Fruit fly (Drosophila melanogaster) whole organism, prepupa: ENCODE measurements around the gene CG31897.

Experiments
- CG1621 ChIP-seq: fragments of 200-800 bp; sonication (Bioruptor generic); optimal IDR thresholded peaks from 3 replicates; lab custom pipeline; 2018; ENCODE audit warnings: missing biosample characterization, mild to moderate bottlenecking, missing genetic modification characterization
- CG31627 ChIP-seq: fragments of 200-800 bp; sonication (Bioruptor generic); optimal IDR thresholded peaks from 3 replicates; lab custom pipeline; 2016; ENCODE audit warnings: missing biosample characterization, missing genetic modification characterization
- CG6854 ChIP-seq: fragments of 200-800 bp; sonication (Bioruptor generic); optimal IDR thresholded peaks from 2 replicates; lab custom pipeline; 2017; ENCODE audit warnings: missing biosample characterization, mild to moderate bottlenecking, missing genetic modification characterization
- Smox ChIP-seq: fragments of 200-800 bp; sonication (Bioruptor generic); optimal IDR thresholded peaks from 3 replicates; lab custom pipeline; 2016; ENCODE audit warnings: missing biosample characterization, missing genetic modification characterization
- Sox102F ChIP-seq: fragments of 200-800 bp; sonication (Bioruptor generic); optimal IDR thresholded peaks from 2 replicates; lab custom pipeline; 2016; ENCODE audit warnings: missing biosample characterization, mild to moderate bottlenecking, missing genetic modification characterization
- Sox15 ChIP-seq: fragments of 200-800 bp; sonication (Bioruptor generic); optimal IDR thresholded peaks from 3 replicates; lab custom pipeline; 2016; ENCODE audit warnings: missing biosample characterization, missing genetic modification characterization
- fd85E ChIP-seq: fragments of 200-800 bp; sonication (Bioruptor generic); optimal IDR thresholded peaks from 3 replicates; lab custom pipeline; 2016; ENCODE audit warnings: missing biosample characterization, missing genetic modification characterization

dm6 chr2L:8449358-8449757 lies 7.1 kb downstream of the CG31897 start, which contains the start of gene Aasdh:
- no peak for TF ChIP-seq fd85E (GFP tag; lab: Kevin White, UChicago)
- no peak for TF ChIP-seq CG1621 (tag; lab: Kevin White, UChicago)
- TF ChIP-seq Sox15: no peak
- no peak for TF ChIP-seq CG6854 (GFP tag; lab: Kevin White, UChicago)
- TF ChIP-seq CG31627 (GFP tag; lab: Kevin White, UChicago): no peak
- TF ChIP-seq Sox102F (GFP tag; lab: Kevin White, UChicago): no peak
- TF ChIP-seq Smox: no peak
